Worm (Caenorhabditis elegans): ENCODE results near the gene R11D1.13.

- TF ChIP-seq aly-2 (tag; optimal IDR thresholded peaks at IDR 0.05): no peak
- TF ChIP-seq mdl-1 (tag; optimal IDR thresholded peaks at IDR 0.05): no peak
- no peak for TF ChIP-seq ceh-82 (tag; optimal IDR thresholded peaks at IDR 0.05)
- no peak for TF ChIP-seq nhr-237 (tag; optimal IDR thresholded peaks at IDR 0.05)
- TF ChIP-seq ama-1 (optimal IDR thresholded peaks at IDR 0.05): no peak
- TF ChIP-seq unc-62 (GFP tag; optimal IDR thresholded peaks at IDR 0.05): no peak
- no peak for TF ChIP-seq snpc-4 (tag; optimal IDR thresholded peaks at IDR 0.05)
- TF ChIP-seq dmd-4 (tag; optimal IDR thresholded peaks at IDR 0.05): no peak
These were observed 29.5 kb upstream of the R11D1.13 start, which contains the start of gene istr-1 for ce11 chrV:12697364-12697901.
